Worm (Caenorhabditis elegans) whole organism, mixed stage, embryonic: Measurements from ENCODE around the gene T10B5.8.

Source experiments
- flh-1 ChIP-seq: fragments of 200-800 bp; sonication (Bioruptor generic); optimal IDR thresholded peaks from 2 replicates; lab custom pipeline; 2018; ENCODE audit warnings: mild to moderate bottlenecking, missing genetic modification characterization, moderate library complexity, missing compliant biosample characterization
- lsy-2 ChIP-seq: fragments of 150-350 bp; optimal IDR thresholded peaks from 2 replicates; lab custom pipeline; 2014; ENCODE audit warnings: missing biosample characterization, missing genetic modification characterization
- nhr-12 ChIP-seq: fragments of 150-350 bp; optimal IDR thresholded peaks from 2 replicates; lab custom pipeline; 2014; ENCODE audit warnings: missing biosample characterization, missing genetic modification characterization
- nhr-28 ChIP-seq: fragments of 150-350 bp; optimal IDR thresholded peaks from 2 replicates; lab custom pipeline; 2014; ENCODE audit warnings: missing biosample characterization, missing genetic modification characterization
- snpc-4 ChIP-seq: fragments of 150-350 bp; optimal IDR thresholded peaks from 2 replicates; lab custom pipeline; 2014; ENCODE audit warnings: missing biosample characterization, missing genetic modification characterization
- unc-39 ChIP-seq: fragments of 150-350 bp; optimal IDR thresholded peaks from 2 replicates; lab custom pipeline; 2014; ENCODE audit warnings: missing biosample characterization, missing genetic modification characterization
- ztf-11 ChIP-seq: fragments of 150-350 bp; optimal IDR thresholded peaks from 2 replicates; lab custom pipeline; 2014; ENCODE audit warnings: missing biosample characterization, missing genetic modification characterization

DNA sequence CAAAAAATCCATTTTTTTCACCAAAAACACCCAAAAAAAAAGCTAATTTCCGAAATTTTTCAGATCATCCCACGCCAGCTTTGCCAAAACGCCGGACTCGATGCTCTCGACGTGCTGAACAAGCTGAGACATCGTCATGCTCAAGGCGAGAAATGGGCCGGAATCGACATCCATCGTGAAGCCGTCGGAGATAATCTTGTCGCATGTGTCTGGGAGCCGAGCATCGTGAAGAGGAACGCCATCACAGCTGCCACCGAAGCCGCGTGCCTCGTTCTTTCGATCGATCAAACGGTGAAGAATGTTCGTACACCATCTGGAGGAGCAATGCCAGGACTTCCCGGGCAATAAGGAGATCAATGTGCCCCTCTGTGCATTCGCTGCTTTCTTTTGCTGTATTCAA is 33.0 kb downstream of the T10B5.8 start:
- TF ChIP-seq ztf-11 (no peak), nhr-28 (no peak), flh-1 (GFP tag; lab: Kevin White, UChicago) (no peak), nhr-12 (tag; lab: Kevin White, UChicago) (no peak), lsy-2 (tag; lab: Kevin White, UChicago) (no peak), snpc-4 (no peak), unc-39 (tag; lab: Kevin White, UChicago) (no peak)
